Worm (Caenorhabditis elegans) whole organism, L1 larva: Measurements from ENCODE around the gene T01D1.8.

ENCODE experiments used
- fkh-4 ChIP-seq: sonication (generic microtip); optimal IDR thresholded peaks from 2 replicates; lab custom pipeline; 2016; ENCODE audit warnings: missing compliant biosample characterization, missing genetic modification characterization, borderline replicate concordance
- lin-15B ChIP-seq: fragments of 150-350 bp; sonication (generic microtip); optimal IDR thresholded peaks from 3 replicates; lab custom pipeline; 2014; ENCODE audit warnings: missing biosample characterization, missing genetic modification characterization
- nhr-11 ChIP-seq: fragments of 150-350 bp; optimal IDR thresholded peaks from 2 replicates; lab custom pipeline; 2014; ENCODE audit warnings: missing biosample characterization, missing genetic modification characterization
- nhr-12 ChIP-seq: sonication (generic microtip); optimal IDR thresholded peaks from 2 replicates; lab custom pipeline; 2017; ENCODE audit warnings: missing biosample characterization, missing genetic modification characterization
- nhr-77 ChIP-seq: fragments of 150-350 bp; optimal IDR thresholded peaks from 2 replicates; lab custom pipeline; 2014; ENCODE audit warnings: missing biosample characterization, missing genetic modification characterization

DNA sequence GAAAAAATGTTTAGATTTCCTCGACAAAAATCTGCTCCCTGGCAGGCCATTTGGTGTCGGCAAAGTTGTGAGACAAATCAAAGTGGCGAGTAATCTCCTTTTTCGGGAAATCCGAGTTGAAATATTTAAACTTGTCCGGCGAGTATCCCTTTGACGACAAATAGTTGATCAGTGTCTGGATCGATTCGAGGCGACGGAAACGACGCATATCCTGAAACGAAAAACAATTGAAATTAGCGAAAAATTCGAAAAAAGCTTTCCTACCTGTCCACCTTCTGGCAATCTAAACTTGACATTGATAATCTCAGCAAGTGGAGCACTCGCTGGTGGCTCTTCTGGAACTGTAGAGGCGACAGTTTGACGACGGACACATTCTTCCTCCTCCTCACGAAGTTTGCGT, 30.8 kb downstream of the T01D1.8 start:
- no peak for TF ChIP-seq fkh-4 (tag; lab: Kevin White, UChicago)
- TF ChIP-seq nhr-11 (tag; lab: Kevin White, UChicago): no peak
- TF ChIP-seq nhr-12: no peak
- TF ChIP-seq lin-15B (tag; lab: Kevin White, UChicago): no peak
- TF ChIP-seq nhr-77 (tag; lab: Kevin White, UChicago): no peak
